Fruit fly (Drosophila melanogaster): ENCODE results near the gene Or67c.

The Or67c gene

dm6 chr3L:10206226-10206968 lies 38.1 kb downstream of the Or67c start (continued):
- peak; percentile 46 for TF ChIP-seq Deaf1 (tag; optimal IDR thresholded peaks at IDR 0.05)
- TF ChIP-seq YL-1 (GFP tag; optimal IDR thresholded peaks at IDR 0.05) = no peak
- no peak for TF ChIP-seq nom (GFP tag; optimal IDR thresholded peaks at IDR 0.05)
- TF ChIP-seq Doc3 (GFP tag; IDR thresholded peaks at IDR 0.05; ENCODE audit: partially characterized antibody) = no peak
- peak; percentile 26 for TF ChIP-seq CG12659 (GFP tag; optimal IDR thresholded peaks at IDR 0.05)
- TF ChIP-seq CG17829 (tag; optimal IDR thresholded peaks at IDR 0.05) = peak; percentile 75
- TF ChIP-seq bcd (GFP tag; optimal IDR thresholded peaks at IDR 0.05) = peak; percentile 46
- peak; percentile 68 for TF ChIP-seq CG7556 (GFP tag; optimal IDR thresholded peaks at IDR 0.05)
- no peak for TF ChIP-seq CG17802 (tag; optimal IDR thresholded peaks at IDR 0.05)
- TF ChIP-seq CG3407 (GFP tag; optimal IDR thresholded peaks at IDR 0.05) = peak; percentile 39
- TF ChIP-seq CG6654 (GFP tag; optimal IDR thresholded peaks at IDR 0.05) = peak; percentile 26
- no peak for TF ChIP-seq CG12104 (GFP tag; optimal IDR thresholded peaks at IDR 0.05)
- peak in 1 of 2 experiments; percentile 4 for TF ChIP-seq Hr78 (GFP tag; optimal IDR thresholded peaks at IDR 0.05)
- no peak for TF ChIP-seq hkb (optimal IDR thresholded peaks at IDR 0.05)
- peak; percentile 40; the same call in 1 of the 2 replicates for TF ChIP-seq hkb (GFP tag; IDR thresholded peaks at IDR 0.05)
- no peak for TF ChIP-seq sima (GFP tag; optimal IDR thresholded peaks at IDR 0.05)
- TF ChIP-seq ci (GFP tag; IDR thresholded peaks at IDR 0.05) = peak; percentile 74
- peak; percentile 43 for TF ChIP-seq CG30403 (GFP tag; optimal IDR thresholded peaks at IDR 0.05)
- TF ChIP-seq CG12391 (tag; optimal IDR thresholded peaks at IDR 0.05) = peak; percentile 52
- TF ChIP-seq CG18262 (tag; optimal IDR thresholded peaks at IDR 0.05) = peak; percentile 82
- peak; percentile 13 for TF ChIP-seq CG18764 (GFP tag; optimal IDR thresholded peaks at IDR 0.05)
- no peak for TF ChIP-seq zen2 (GFP tag; IDR thresholded peaks at IDR 0.05; ENCODE audit: partially characterized antibody)
- no peak for TF ChIP-seq CG14965 (GFP tag; optimal IDR thresholded peaks at IDR 0.05; ENCODE audit: borderline replicate concordance)
- peak; percentile 84 for TF ChIP-seq CG11504 (tag; optimal IDR thresholded peaks at IDR 0.05)
- peak; percentile 10 for TF ChIP-seq BtbVII (GFP tag; optimal IDR thresholded peaks at IDR 0.05)
- TF ChIP-seq ara (GFP tag; IDR thresholded peaks at IDR 0.05) = peak; percentile 61
- TF ChIP-seq org-1 (GFP tag; optimal IDR thresholded peaks at IDR 0.05) = peak; percentile 33
- peak; percentile 77 for TF ChIP-seq sd (tag; optimal IDR thresholded peaks at IDR 0.05)
- TF ChIP-seq sens (GFP tag) = peak; percentile 93
- TF ChIP-seq ewg (GFP tag; optimal IDR thresholded peaks at IDR 0.05) = peak; percentile 50
- peak; percentile 48 for TF ChIP-seq CG1233 (GFP tag; optimal IDR thresholded peaks at IDR 0.05)
- peak; percentile 45 for TF ChIP-seq Six4 (GFP tag; optimal IDR thresholded peaks at IDR 0.05)
- TF ChIP-seq Fer3 (tag; optimal IDR thresholded peaks at IDR 0.05) = peak; percentile 40
- no peak for TF ChIP-seq Chrac-16 (GFP tag; optimal IDR thresholded peaks at IDR 0.05)
- peak; percentile 81 for TF ChIP-seq ATbp (GFP tag; optimal IDR thresholded peaks at IDR 0.05)
- no peak for TF ChIP-seq CG9215 (GFP tag; IDR thresholded peaks at IDR 0.05)
- TF ChIP-seq ems (GFP tag; optimal IDR thresholded peaks at IDR 0.05) = peak; percentile 15
- peak in 1 of 2 experiments; percentile 70 for TF ChIP-seq bsh (GFP tag; optimal IDR thresholded peaks at IDR 0.05)
- peak; percentile 9 for TF ChIP-seq CG9727 (GFP tag; optimal IDR thresholded peaks at IDR 0.05)
- no peak for TF ChIP-seq CG12155 (GFP tag; optimal IDR thresholded peaks at IDR 0.05)
- peak; percentile 15; the same call in 1 of the 2 replicates for TF ChIP-seq onecut (GFP tag; IDR thresholded peaks at IDR 0.05)
- TF ChIP-seq HLH3B (GFP tag; IDR thresholded peaks at IDR 0.05) = peak; percentile 73
- peak; percentile 34 for TF ChIP-seq CG6254 (GFP tag; optimal IDR thresholded peaks at IDR 0.05)
- TF ChIP-seq sc (optimal IDR thresholded peaks at IDR 0.05) = no peak
- TF ChIP-seq sc (GFP tag; optimal IDR thresholded peaks at IDR 0.05) = peak; percentile 19
- 0 out of 3 replicates have a peak, but pooled peaks have one; percentile 51 for TF ChIP-seq CG3726 (GFP tag; IDR thresholded peaks at IDR 0.05)
- peak; percentile 19 for TF ChIP-seq CG15514 (GFP tag; optimal IDR thresholded peaks at IDR 0.05)
- TF ChIP-seq tio (GFP tag; optimal IDR thresholded peaks at IDR 0.05) = peak; percentile 27
- TF ChIP-seq gce (GFP tag; IDR thresholded peaks at IDR 0.05) = 0 out of 3 replicates have a peak, but pooled peaks have one; percentile 36
